Fruit fly (Drosophila melanogaster) whole organism, embryonic: Measurements from ENCODE around the gene CG42591.
A peak's percentile ranks its signal among the peaks of the same experiment; 100 is the strongest.

ENCODE experiments used
- Abd-B ChIP-seq: fragments of 200-800 bp; sonication (Bioruptor generic); optimal IDR thresholded peaks from 2 replicates; lab custom pipeline; 2018; ENCODE audit warnings: missing biosample characterization, mild to moderate bottlenecking, missing genetic modification characterization, moderate library complexity
- Bdp1 ChIP-seq: fragments of 200-800 bp; sonication (Bioruptor generic); optimal IDR thresholded peaks from 3 replicates; lab custom pipeline; 2016; ENCODE audit warnings: missing biosample characterization, missing genetic modification characterization
- CG10147 ChIP-seq: fragments of 200-800 bp; sonication (Bioruptor generic); optimal IDR thresholded peaks from 2 replicates; lab custom pipeline; 2019; ENCODE audit warnings: missing biosample characterization, mild to moderate bottlenecking, missing genetic modification characterization, moderate library complexity
- CG10321 ChIP-seq: fragments of 200-800 bp; sonication (Bioruptor generic); IDR thresholded peaks from 2 replicates; pipeline ENCODE4 v1.3.6; 2022; ENCODE audit warnings: missing biosample characterization, missing genetic modification characterization
- CG11247 ChIP-seq: fragments of 200-800 bp; sonication (Bioruptor generic); IDR thresholded peaks from 2 replicates; pipeline ENCODE4 v1.3.6; 2022; ENCODE audit warnings: missing biosample characterization, missing genetic modification characterization
- CG11456 ChIP-seq: fragments of 200-800 bp; sonication (Bioruptor generic); IDR thresholded peaks from 3 replicates; pipeline ENCODE4 v1.3.6; 2022; ENCODE audit warnings: missing biosample characterization, missing genetic modification characterization
- CG1529 ChIP-seq: fragments of 200-800 bp; sonication (Bioruptor generic); optimal IDR thresholded peaks from 3 replicates; lab custom pipeline; 2018; ENCODE audit warnings: missing biosample characterization, missing genetic modification characterization
- CG16815 ChIP-seq: fragments of 200-800 bp; sonication (Bioruptor generic); optimal IDR thresholded peaks from 3 replicates; lab custom pipeline; 2017; ENCODE audit warnings: missing biosample characterization, mild to moderate bottlenecking, missing genetic modification characterization
- CG17829 ChIP-seq: fragments of 200-800 bp; optimal IDR thresholded peaks from 2 replicates; lab custom pipeline; 2019; ENCODE audit warnings: missing biosample characterization, mild to moderate bottlenecking, missing genetic modification characterization, moderate library complexity
- CG2202 ChIP-seq: fragments of 200-800 bp; sonication (Bioruptor generic); optimal IDR thresholded peaks from 2 replicates; lab custom pipeline; 2018; ENCODE audit warnings: missing biosample characterization, mild to moderate bottlenecking, missing genetic modification characterization
- CG30020 ChIP-seq: fragments of 200-800 bp; optimal IDR thresholded peaks from 2 replicates; lab custom pipeline; 2019; ENCODE audit warnings: missing biosample characterization, mild to moderate bottlenecking, missing genetic modification characterization, moderate library complexity
- CG3281 ChIP-seq: fragments of 200-800 bp; sonication (Bioruptor generic); optimal IDR thresholded peaks from 3 replicates; lab custom pipeline; 2017; ENCODE audit warnings: missing biosample characterization, mild to moderate bottlenecking, missing genetic modification characterization
- CG33557 ChIP-seq: fragments of 200-800 bp; sonication (Bioruptor generic); optimal IDR thresholded peaks from 2 replicates; lab custom pipeline; 2019; ENCODE audit warnings: missing biosample characterization, mild to moderate bottlenecking, missing genetic modification characterization, moderate library complexity
- CG3838 ChIP-seq: fragments of 200-800 bp; sonication (Bioruptor generic); optimal IDR thresholded peaks from 3 replicates; lab custom pipeline; 2016; ENCODE audit warnings: missing biosample characterization, missing genetic modification characterization
- CG6813 ChIP-seq: fragments of 200-800 bp; sonication (Bioruptor generic); optimal IDR thresholded peaks from 2 replicates; lab custom pipeline; 2017; ENCODE audit warnings: missing biosample characterization, missing genetic modification characterization, mild to moderate bottlenecking, moderate library complexity, missing genetic modification reagents
- CG7839 ChIP-seq: fragments of 200-800 bp; sonication (Bioruptor generic); optimal IDR thresholded peaks from 3 replicates; lab custom pipeline; 2018; ENCODE audit warnings: missing biosample characterization, mild to moderate bottlenecking, missing genetic modification characterization, moderate library complexity
- D ChIP-seq, 2 experiments: fragments of 200-800 bp in 1 of 2; fragments of >200 bp in 1 of 2; sonication (Bioruptor generic) in 1 of 2; optimal IDR thresholded peaks; 2 replicates in 1 of 2; 3 replicates in 1 of 2; lab custom pipeline; 2017; ENCODE audit warnings: mild to moderate bottlenecking in 1 of 2, missing biosample characterization in 1 of 2, missing genetic modification characterization in 1 of 2, missing genetic modification reagents in 1 of 2
- Dfd ChIP-seq, 2 experiments: fragments of >200 bp; optimal IDR thresholded peaks; 2 replicates each; lab custom pipeline; 2017; ENCODE audit warnings: missing biosample characterization in 2 of 2, missing genetic modification characterization in 2 of 2
- Doc3 ChIP-seq: fragments of 200-800 bp; sonication (Bioruptor generic); IDR thresholded peaks from 3 replicates; pipeline ENCODE4 v1.3.6; 2022; ENCODE audit warnings: missing biosample characterization, missing genetic modification characterization; ENCODE audit not compliant: partially characterized antibody
- Gug ChIP-seq: fragments of 200-800 bp; sonication (Bioruptor generic); IDR thresholded peaks from 4 replicates; pipeline ENCODE4 v1.3.6; 2022; ENCODE audit warnings: missing biosample characterization, missing genetic modification characterization
- Hr39 ChIP-seq: fragments of >200 bp; optimal IDR thresholded peaks from 2 replicates; lab custom pipeline; 2017
- Hr78 ChIP-seq, 2 experiments: fragments of 200-800 bp in 1 of 2; fragments of >200 bp in 1 of 2; sonication (Bioruptor generic) in 1 of 2; optimal IDR thresholded peaks; 2 replicates each; lab custom pipeline; 2017 to 2019; ENCODE audit warnings: missing biosample characterization in 2 of 2, missing genetic modification characterization in 2 of 2, mild to moderate bottlenecking in 1 of 2, moderate library complexity in 1 of 2
- Kr ChIP-seq: fragments of 200-800 bp; sonication (Bioruptor generic); optimal IDR thresholded peaks from 2 replicates; lab custom pipeline; 2017; ENCODE audit warnings: missing biosample characterization, mild to moderate bottlenecking, missing genetic modification characterization
- Mes4 ChIP-seq: fragments of 200-800 bp; sonication (Bioruptor generic); optimal IDR thresholded peaks from 2 replicates; lab custom pipeline; 2016; ENCODE audit warnings: missing biosample characterization, missing genetic modification characterization
- Nf-YA ChIP-seq: fragments of 200-800 bp; sonication (Bioruptor generic); IDR thresholded peaks from 2 replicates; pipeline ENCODE4 v1.3.6; 2022; ENCODE audit warnings: missing biosample characterization, missing genetic modification characterization
- NfI ChIP-seq: fragments of 200-800 bp; sonication (Bioruptor generic); optimal IDR thresholded peaks from 3 replicates; lab custom pipeline; 2018; ENCODE audit warnings: missing biosample characterization, mild to moderate bottlenecking, missing genetic modification characterization, moderate library complexity
- Rx ChIP-seq: fragments of 200-800 bp; sonication (Bioruptor generic); IDR thresholded peaks from 2 replicates; pipeline ENCODE4 v1.3.6; 2022; ENCODE audit warnings: missing biosample characterization, missing genetic modification characterization
- amos ChIP-seq: fragments of 200-800 bp; sonication (Bioruptor generic); IDR thresholded peaks from 2 replicates; pipeline ENCODE4 v1.3.6; 2022; ENCODE audit warnings: missing biosample characterization, missing genetic modification characterization; ENCODE audit not compliant: partially characterized antibody
- chif ChIP-seq, 2 experiments: fragments of 200-800 bp; sonication (Bioruptor generic); optimal IDR thresholded peaks; 3 replicates each; lab custom pipeline; 2016; ENCODE audit warnings: missing biosample characterization in 2 of 2, missing genetic modification characterization in 2 of 2
- chm ChIP-seq: fragments of 200-800 bp; sonication (Bioruptor generic); IDR thresholded peaks from 2 replicates; pipeline ENCODE4 v1.3.6; 2022; ENCODE audit warnings: missing biosample characterization, missing genetic modification characterization
- eve ChIP-seq, 2 experiments: fragments of >200 bp; optimal IDR thresholded peaks; 2 replicates each; lab custom pipeline; 2017; ENCODE audit warnings: missing biosample characterization in 2 of 2, missing genetic modification characterization in 2 of 2
- fd96Cb ChIP-seq: fragments of 200-800 bp; sonication (Bioruptor generic); optimal IDR thresholded peaks from 2 replicates; lab custom pipeline; 2018; ENCODE audit warnings: missing biosample characterization, mild to moderate bottlenecking, missing genetic modification characterization, moderate library complexity
- gem ChIP-seq: fragments of 200-800 bp; sonication (Bioruptor generic); optimal IDR thresholded peaks from 2 replicates; lab custom pipeline; 2019; ENCODE audit warnings: missing biosample characterization, mild to moderate bottlenecking, missing genetic modification characterization, moderate library complexity
- klu ChIP-seq: fragments of 200-800 bp; sonication (Bioruptor generic); IDR thresholded peaks from 2 replicates; pipeline ENCODE4 v1.3.6; 2022; ENCODE audit warnings: missing biosample characterization, missing genetic modification characterization
- lov ChIP-seq, 2 experiments: fragments of 200-800 bp in 1 of 2; fragments of >200 bp in 1 of 2; sonication (Bioruptor generic) in 1 of 2; IDR thresholded peaks in 1 of 2; optimal IDR thresholded peaks in 1 of 2; 2 replicates in 1 of 2; 3 replicates in 1 of 2; pipeline versions ENCODE4 v1.3.6 to Lab custom; 2017 to 2022; ENCODE audit warnings: missing biosample characterization in 1 of 2, missing genetic modification characterization in 1 of 2
- nerfin-1 ChIP-seq: fragments of 200-800 bp; sonication (Bioruptor generic); optimal IDR thresholded peaks from 3 replicates; lab custom pipeline; 2019; ENCODE audit warnings: missing biosample characterization, mild to moderate bottlenecking, missing genetic modification characterization, moderate library complexity
- otp ChIP-seq: fragments of 200-800 bp; sonication (Bioruptor generic); IDR thresholded peaks from 3 replicates; pipeline ENCODE4, ENCODE4 v1.3.6; 2022; ENCODE audit warnings: missing biosample characterization, missing genetic modification characterization
- sens ChIP-seq: fragments of 200-800 bp; sonication (Bioruptor generic); peaks from one replicate; lab custom pipeline; 2016; ENCODE audit warnings: missing biosample characterization, missing genetic modification characterization
- slbo ChIP-seq: fragments of 200-800 bp; sonication (Bioruptor generic); IDR thresholded peaks from 2 replicates; pipeline ENCODE4 v1.3.6; 2022; ENCODE audit warnings: missing biosample characterization, missing genetic modification characterization
- so ChIP-seq: fragments of 200-800 bp; sonication (Bioruptor generic); IDR thresholded peaks from 3 replicates; pipeline ENCODE4 v1.3.6; 2022; ENCODE audit warnings: missing biosample characterization, missing genetic modification characterization
- tgo ChIP-seq: fragments of 200-800 bp; sonication (Bioruptor generic); IDR thresholded peaks from 3 replicates; pipeline ENCODE4 v1.3.6; 2022; ENCODE audit warnings: missing biosample characterization, missing genetic modification characterization
- tna ChIP-seq: fragments of 200-800 bp; sonication (Bioruptor generic); IDR thresholded peaks from 2 replicates; pipeline ENCODE4 v1.3.6; 2022; ENCODE audit warnings: missing biosample characterization, missing genetic modification characterization; ENCODE audit not compliant: partially characterized antibody
- vnd ChIP-seq: fragments of 200-800 bp; sonication (Bioruptor generic); IDR thresholded peaks from 3 replicates; pipeline ENCODE4 v1.3.6; 2022; ENCODE audit warnings: missing biosample characterization, missing genetic modification characterization; ENCODE audit not compliant: partially characterized antibody

Gene CG42591

DNA sequence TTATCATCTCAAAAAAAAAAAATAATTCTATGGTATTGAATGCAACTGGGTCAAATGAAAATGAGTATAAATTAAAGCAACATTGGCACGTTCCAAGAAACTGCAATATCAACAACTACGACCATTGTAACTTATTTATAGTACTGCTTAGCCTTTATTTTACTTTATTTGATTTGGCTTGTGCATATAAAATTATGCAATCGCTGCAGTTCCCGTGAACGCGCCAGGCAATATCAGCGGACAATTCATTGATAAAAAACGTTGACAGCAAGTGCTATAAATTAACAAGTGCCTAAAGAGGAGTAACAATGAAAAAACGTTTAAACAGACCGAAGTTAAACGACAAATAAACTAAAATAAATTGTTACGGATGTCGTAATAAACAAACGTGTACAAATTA, 1.4 kb upstream of the CG42591 start:
- TF ChIP-seq CG16815 (GFP tag; lab: Kevin White, UChicago) (no peak), eve (GFP tag; optimal IDR thresholded peaks at IDR 0.05; lab: Kevin White, UChicago) (peak in 1 of 2 experiments; percentile 18)

- TF ChIP-seq so (GFP tag; lab: Robert Waterston, UW) (no peak), CG10147 (no peak), CG33557 (no peak), CG7839 (no peak), Abd-B (GFP tag; lab: Kevin White, UChicago) (no peak), Doc3 (GFP tag; lab: Robert Waterston, UW) (no peak), gem (tag; lab: Kevin White, UChicago) (no peak), nerfin-1 (no peak), CG11456 (GFP tag; lab: Robert Waterston, UW) (no peak), CG3281 (no peak), CG30020 (tag; lab: Kevin White, UChicago) (no peak), otp (GFP tag; lab: Robert Waterston, UW) (no peak), tgo (GFP tag; lab: Robert Waterston, UW) (no peak), chm (GFP tag; lab: Robert Waterston, UW) (no peak), Kr (GFP tag; lab: Kevin White, UChicago) (no peak)
- TF ChIP-seq, all 482 proteins: peak for 0
Measured at dm6 chr3L:8069167-8069566, 593 bp downstream of the CG42591 start, which contains the start of gene CG42590. Gene CG42590 (minus strand): TSS chr3L:8069267.

dm6 chr3L:8068061-8068460, 1.7 kb downstream of the CG42591 start:
- TF ChIP-seq tna (GFP tag; lab: Robert Waterston, UW): 0 out of 2 replicates have a peak, but pooled peaks have one; percentile 8
- TF ChIP-seq sens (GFP tag; lab: Kevin White, UChicago): peak; percentile 60
- no peak for TF ChIP-seq Nf-YA (GFP tag; lab: Robert Waterston, UW)
- 0 out of 2 replicates have a peak, but pooled peaks have one; percentile 36 for TF ChIP-seq amos
- TF ChIP-seq Bdp1 (GFP tag; lab: Kevin White, UChicago): peak; percentile 80
- no peak for TF ChIP-seq Gug (GFP tag; lab: Robert Waterston, UW)
- no peak for TF ChIP-seq Hr78 (GFP tag; optimal IDR thresholded peaks at IDR 0.05; lab: Kevin White, UChicago)

DNA sequence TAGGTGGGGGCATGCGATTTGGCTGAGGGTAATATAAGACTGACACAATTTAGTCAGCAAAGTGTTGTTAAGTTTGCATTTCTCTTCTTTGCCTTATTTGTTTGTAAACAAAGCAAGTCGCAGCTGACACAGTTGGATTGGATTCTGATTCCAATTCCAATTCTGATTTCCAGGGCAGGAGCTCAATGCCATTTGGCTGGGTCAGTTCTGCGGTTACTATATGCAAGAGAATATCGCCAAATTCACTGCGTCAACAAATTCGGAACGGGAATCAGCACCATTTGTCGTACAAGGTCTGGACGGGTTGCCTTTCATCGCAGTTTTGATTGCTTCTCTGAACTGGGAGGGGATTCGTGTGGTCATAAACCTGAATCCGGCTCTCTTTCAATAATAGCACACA, 2.3 kb downstream of the CG42591 start:
- TF ChIP-seq CG3838 (GFP tag; lab: Kevin White, UChicago) (no peak), D (optimal IDR thresholded peaks at IDR 0.05; lab: Kevin White, UChicago) (no peak), D (GFP tag; optimal IDR thresholded peaks at IDR 0.05; lab: Kevin White, UChicago) (no peak), fd96Cb (no peak), Mes4 (GFP tag; lab: Kevin White, UChicago) (no peak), CG17829 (tag; lab: Kevin White, UChicago) (no peak), CG11247 (GFP tag; lab: Robert Waterston, UW) (no peak), CG1529 (no peak), CG6813 (GFP tag; lab: Kevin White, UChicago) (no peak), CG10321 (GFP tag; lab: Robert Waterston, UW) (no peak), slbo (no peak), lov (optimal IDR thresholded peaks at IDR 0.05; lab: Kevin White, UChicago) (no peak), lov (GFP tag; IDR thresholded peaks at IDR 0.05; lab: Robert Waterston, UW) (no peak), chif (GFP tag; optimal IDR thresholded peaks at IDR 0.05; lab: Kevin White, UChicago) (no peak), klu (GFP tag; lab: Robert Waterston, UW) (no peak), Dfd (GFP tag; optimal IDR thresholded peaks at IDR 0.05; lab: Kevin White, UChicago) (no peak), Rx (GFP tag; lab: Robert Waterston, UW) (no peak), vnd (GFP tag; lab: Robert Waterston, UW) (no peak), Hr39 (lab: Kevin White, UChicago) (no peak), CG2202 (no peak), NfI (GFP tag; lab: Kevin White, UChicago) (no peak)
